Worm (Caenorhabditis elegans): ENCODE results near the gene gst-38.

- TF ChIP-seq ztf-29 (GFP tag; IDR thresholded peaks at IDR 0.05) (no peak), flt-1 (GFP tag; IDR thresholded peaks at IDR 0.05) (no peak), ztf-23 (GFP tag; IDR thresholded peaks at IDR 0.05) (no peak), ref-1 (GFP tag; conservative IDR thresholded peaks at IDR 0.05) (no peak), tab-1 (GFP tag; IDR thresholded peaks at IDR 0.05) (no peak), med-1 (GFP tag; optimal IDR thresholded peaks at IDR 0.05; ENCODE audit: insufficient read depth) (no peak), T22C8.4 (GFP tag; IDR thresholded peaks at IDR 0.05) (no peak), cog-1 (tag; optimal IDR thresholded peaks at IDR 0.05) (no peak), klf-2 (GFP tag; conservative IDR thresholded peaks at IDR 0.05) (no peak)
Observed at ce11 chrV:15892696-15893095, 23.2 kb downstream of the gst-38 start, which contains the start of gene T06C12.11.
